Worm (Caenorhabditis elegans) whole organism, L4 larva: ENCODE data around the gene ugt-38.
A peak's percentile ranks its signal among the peaks of the same experiment; 100 is the strongest.

Experiments used
- F10B5.3 ChIP-seq: sonication (generic microtip); optimal IDR thresholded peaks from 2 replicates; lab custom pipeline; 2016; ENCODE audit warnings: mild to moderate bottlenecking, missing genetic modification characterization, missing compliant biosample characterization
- F49E8.2 ChIP-seq: sonication (generic microtip); optimal IDR thresholded peaks from 2 replicates; lab custom pipeline; 2016; ENCODE audit warnings: missing compliant biosample characterization, mild to moderate bottlenecking, missing genetic modification characterization, borderline replicate concordance
- T26A8.4 ChIP-seq: fragments of 200-800 bp; sonication (Bioruptor generic); IDR thresholded peaks from 2 replicates; pipeline ENCODE4 v1.3.6; 2022; ENCODE audit warnings: missing genetic modification characterization, missing compliant biosample characterization
- Y48G9A.11 ChIP-seq: fragments of 200-800 bp; sonication (Bioruptor generic); IDR thresholded peaks from 2 replicates; pipeline ENCODE4 v1.3.6; 2022; ENCODE audit warnings: missing genetic modification reagents, missing genetic modification characterization, missing compliant biosample characterization
- aha-1 ChIP-seq: fragments of 150-350 bp; peaks from one replicate; lab custom pipeline; 2014; ENCODE audit warnings: missing biosample characterization, missing genetic modification characterization
- arid-1 ChIP-seq: fragments of 200-800 bp; sonication (Bioruptor generic); conservative IDR thresholded peaks from 2 replicates; pipeline ENCODE4 v1.3.6; 2022; ENCODE audit warnings: missing genetic modification reagents, missing genetic modification characterization, missing compliant biosample characterization
- ceh-20 ChIP-seq: fragments of 200-800 bp; sonication (Bioruptor generic); IDR thresholded peaks from 2 replicates; pipeline ENCODE4 v1.3.6; 2022; ENCODE audit warnings: missing genetic modification reagents, missing genetic modification characterization, missing compliant biosample characterization
- ceh-28 ChIP-seq: fragments of 150-350 bp; optimal IDR thresholded peaks from 2 replicates; lab custom pipeline; 2014; ENCODE audit warnings: missing biosample characterization, missing genetic modification reagents, missing genetic modification characterization
- ceh-32 ChIP-seq: sonication (generic microtip); optimal IDR thresholded peaks from 2 replicates; lab custom pipeline; 2016; ENCODE audit warnings: mild to moderate bottlenecking, missing genetic modification characterization, missing compliant biosample characterization; ENCODE audit not compliant: poor library complexity
- ceh-62 ChIP-seq: sonication (generic microtip); optimal IDR thresholded peaks from 2 replicates; lab custom pipeline; 2017; ENCODE audit warnings: missing biosample characterization, missing genetic modification characterization
- daf-19 ChIP-seq: fragments of 200-800 bp; sonication (Bioruptor generic); conservative IDR thresholded peaks from 2 replicates; pipeline ENCODE4 v1.3.6; 2022; ENCODE audit warnings: missing genetic modification characterization, missing compliant biosample characterization
- daf-8 ChIP-seq: fragments of 200-800 bp; sonication (Bioruptor generic); IDR thresholded peaks from 2 replicates; pipeline ENCODE4 v1.3.6; 2022; ENCODE audit warnings: missing genetic modification characterization, missing compliant biosample characterization
- dmd-6 ChIP-seq: fragments of 200-800 bp; sonication (Bioruptor generic); IDR thresholded peaks from 2 replicates; pipeline ENCODE4 v1.3.6; 2022; ENCODE audit warnings: missing genetic modification reagents, missing genetic modification characterization, missing compliant biosample characterization
- dpl-1 ChIP-seq: fragments of 150-350 bp; optimal IDR thresholded peaks from 2 replicates; lab custom pipeline; 2014; ENCODE audit warnings: missing biosample characterization, missing genetic modification reagents, missing genetic modification characterization
- egl-43 ChIP-seq: fragments of 200-800 bp; sonication (Bioruptor generic); IDR thresholded peaks from 2 replicates; pipeline ENCODE4 v1.3.6; 2022; ENCODE audit warnings: missing genetic modification reagents, missing genetic modification characterization, missing compliant biosample characterization
- fos-1 ChIP-seq: fragments of 150-350 bp; optimal IDR thresholded peaks from 2 replicates; lab custom pipeline; 2014; ENCODE audit warnings: missing biosample characterization, missing genetic modification characterization
- gei-8 ChIP-seq: fragments of 200-800 bp; sonication (Bioruptor generic); optimal IDR thresholded peaks from 2 replicates; lab custom pipeline; 2018; ENCODE audit warnings: mild to moderate bottlenecking, missing genetic modification characterization, missing compliant biosample characterization
- hif-1 ChIP-seq, 2 experiments: sonication (generic microtip); optimal IDR thresholded peaks; 2 replicates each; lab custom pipeline; 2016 to 2017; ENCODE audit warnings: missing compliant biosample characterization in 2 of 2, missing genetic modification characterization in 2 of 2, missing genetic modification reagents in 2 of 2, missing genotype in 2 of 2, mild to moderate bottlenecking in 1 of 2
- hlh-30 ChIP-seq: sonication (generic microtip); optimal IDR thresholded peaks from 2 replicates; lab custom pipeline; 2017; ENCODE audit warnings: antibody characterized with exemption, mild to moderate bottlenecking, missing genetic modification characterization, missing compliant biosample characterization; ENCODE audit not compliant: insufficient read depth
- jun-1 ChIP-seq: fragments of 150-350 bp; optimal IDR thresholded peaks from 2 replicates; lab custom pipeline; 2014; ENCODE audit warnings: missing biosample characterization, missing genetic modification reagents, missing genetic modification characterization
- lin-38 ChIP-seq: fragments of 200-800 bp; sonication (Bioruptor generic); IDR thresholded peaks from 2 replicates; pipeline ENCODE4 v1.3.6; 2022; ENCODE audit warnings: missing genetic modification reagents, missing genetic modification characterization, missing compliant biosample characterization
- madf-5 ChIP-seq, 2 experiments: fragments of 200-800 bp; sonication (Bioruptor generic); IDR thresholded peaks; 2 replicates each; pipeline ENCODE4 v1.3.6; 2022; ENCODE audit warnings: missing compliant biosample characterization in 2 of 2, missing genetic modification characterization in 2 of 2
- mes-2 ChIP-seq: sonication (generic microtip); optimal IDR thresholded peaks from 2 replicates; lab custom pipeline; 2016; ENCODE audit warnings: missing genotype, mild to moderate bottlenecking, missing genetic modification characterization, missing compliant biosample characterization; ENCODE audit not compliant: poor library complexity, severe bottlenecking
- nhr-10 ChIP-seq: fragments of 150-350 bp; optimal IDR thresholded peaks from 2 replicates; lab custom pipeline; 2014; ENCODE audit warnings: missing biosample characterization, missing genetic modification characterization
- nhr-102 ChIP-seq: sonication (generic microtip); optimal IDR thresholded peaks from 2 replicates; lab custom pipeline; 2016; ENCODE audit warnings: mild to moderate bottlenecking, missing genetic modification characterization, moderate library complexity, missing compliant biosample characterization
- nhr-111 ChIP-seq: fragments of 200-800 bp; sonication (Bioruptor generic); optimal IDR thresholded peaks from 2 replicates; lab custom pipeline; 2018; ENCODE audit warnings: mild to moderate bottlenecking, missing genetic modification characterization, missing compliant biosample characterization
- nhr-25 ChIP-seq: sonication (generic microtip); optimal IDR thresholded peaks from 2 replicates; lab custom pipeline; 2017; ENCODE audit warnings: missing genetic modification characterization, mild to moderate bottlenecking, missing compliant biosample characterization, antibody characterized with exemption, moderate library complexity, borderline replicate concordance; ENCODE audit not compliant: insufficient read depth
- nhr-41 ChIP-seq: fragments of 200-800 bp; sonication (Bioruptor generic); IDR thresholded peaks from 2 replicates; pipeline ENCODE4 v1.3.6; 2022; ENCODE audit warnings: missing genetic modification reagents, missing genetic modification characterization, missing compliant biosample characterization
- nhr-42 ChIP-seq: fragments of 200-800 bp; sonication (Bioruptor generic); IDR thresholded peaks from 2 replicates; pipeline ENCODE4 v1.3.6; 2022; ENCODE audit warnings: missing genetic modification characterization, missing compliant biosample characterization
- nhr-6 ChIP-seq: fragments of 150-350 bp; optimal IDR thresholded peaks from 2 replicates; lab custom pipeline; 2014; ENCODE audit warnings: missing biosample characterization, missing genetic modification characterization
- nhr-76 ChIP-seq: fragments of 150-350 bp; optimal IDR thresholded peaks from 2 replicates; lab custom pipeline; 2014; ENCODE audit warnings: missing biosample characterization, missing genetic modification characterization
- pha-4 ChIP-seq, 2 experiments: fragments of 150-350 bp in 1 of 2; fragments of 200-800 bp in 1 of 2; sonication (Bioruptor generic) in 1 of 2; IDR thresholded peaks in 1 of 2; optimal IDR thresholded peaks in 1 of 2; 2 replicates each; pipeline versions ENCODE4 v1.3.6 to Lab custom; 2014 to 2022; ENCODE audit warnings: missing genetic modification characterization in 2 of 2, missing genetic modification reagents in 2 of 2, missing biosample characterization in 1 of 2, missing compliant biosample characterization in 1 of 2
- sdz-12 ChIP-seq: fragments of 200-800 bp; sonication (Bioruptor generic); optimal IDR thresholded peaks from 2 replicates; lab custom pipeline; 2018; ENCODE audit warnings: mild to moderate bottlenecking, missing genetic modification characterization, missing compliant biosample characterization
- set-16 ChIP-seq: fragments of 200-800 bp; sonication (Bioruptor generic); IDR thresholded peaks from 2 replicates; pipeline ENCODE4 v1.3.6; 2022; ENCODE audit warnings: missing genetic modification reagents, missing genetic modification characterization, missing compliant biosample characterization
- spr-3 ChIP-seq: fragments of 200-800 bp; sonication (Bioruptor generic); optimal IDR thresholded peaks from 2 replicates; lab custom pipeline; 2018; ENCODE audit warnings: mild to moderate bottlenecking, missing genetic modification characterization, missing compliant biosample characterization
- unc-62 ChIP-seq, 3 experiments: fragments of 150-350 bp in 1 of 3; sonication (generic microtip); optimal IDR thresholded peaks in 2 of 3; peaks in 1 of 3; 1 replicate in 1 of 3; 2 replicates in 2 of 3; lab custom pipeline; 2014 to 2017; ENCODE audit warnings: missing biosample characterization in 3 of 3, missing genetic modification characterization in 3 of 3, missing genetic modification reagents in 3 of 3, missing genotype in 1 of 3
- vab-7 ChIP-seq: fragments of 200-800 bp; sonication (Bioruptor generic); IDR thresholded peaks from 2 replicates; pipeline ENCODE4 v1.3.6; 2022; ENCODE audit warnings: missing genetic modification reagents, missing genetic modification characterization, missing compliant biosample characterization
- zfp-2 ChIP-seq: sonication (generic microtip); optimal IDR thresholded peaks from 2 replicates; lab custom pipeline; 2016; ENCODE audit warnings: mild to moderate bottlenecking, missing genetic modification characterization, missing compliant biosample characterization
- zfp-3 ChIP-seq: fragments of 200-800 bp; sonication (Bioruptor generic); conservative IDR thresholded peaks from 2 replicates; pipeline ENCODE4 v1.3.6; 2022; ENCODE audit warnings: missing genetic modification reagents, missing genetic modification characterization, missing compliant biosample characterization

Gene ugt-38

ce11 chrV:7184549-7184948 is 37.3 kb upstream of the ugt-38 start, which contains the start of gene pitr-5:
TSS of gene pitr-5 (plus strand) at chrV:7184849.
- TF ChIP-seq arid-1 (GFP tag; lab: Robert Waterston, UW) (no peak), nhr-41 (GFP tag; lab: Robert Waterston, UW) (no peak), zfp-3 (no peak), madf-5 (GFP tag; IDR thresholded peaks at IDR 0.05; lab: Robert Waterston, UW) (no peak), nhr-111 (GFP tag; lab: Kevin White, UChicago) (no peak), hif-1 (tag; optimal IDR thresholded peaks at IDR 0.05; lab: Kevin White, UChicago) (no peak), mes-2 (tag; lab: Kevin White, UChicago) (no peak), fos-1 (tag; lab: Kevin White, UChicago) (no peak), hlh-30 (tag; lab: Kevin White, UChicago) (no peak), daf-8 (GFP tag; lab: Robert Waterston, UW) (no peak), set-16 (GFP tag; lab: Robert Waterston, UW) (no peak), T26A8.4 (GFP tag; lab: Robert Waterston, UW) (no peak)

DNA sequence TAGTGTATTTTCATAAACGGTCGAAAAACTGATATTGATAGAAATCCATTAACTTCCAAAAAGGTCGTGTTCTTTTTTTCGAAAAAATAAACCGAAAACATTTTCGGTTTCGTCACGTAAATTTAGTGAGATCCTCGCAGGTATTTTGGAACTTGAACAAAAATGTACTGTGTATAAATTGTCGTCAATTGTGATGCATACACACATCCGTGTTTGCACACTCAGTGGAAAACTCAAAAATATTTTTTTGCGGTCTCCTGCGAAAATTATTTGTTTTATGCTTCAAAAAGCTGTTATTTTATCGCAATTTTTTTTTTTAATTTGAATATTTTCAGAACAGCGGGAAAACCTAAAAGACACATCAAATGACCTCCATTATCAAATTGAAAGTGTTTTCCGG is 31.6 kb upstream of the ugt-38 start, which contains the start of gene cpsf-2:
TSS of gene cpsf-2 (plus strand) at position 330 of the 400 bp plus-strand sequence.
- TF ChIP-seq vab-7 (GFP tag; lab: Robert Waterston, UW) (no peak), aha-1 (tag; lab: Kevin White, UChicago) (peak; percentile 72), nhr-10 (tag; lab: Kevin White, UChicago) (no peak), Y48G9A.11 (GFP tag; lab: Robert Waterston, UW) (no peak), jun-1 (tag; lab: Kevin White, UChicago) (no peak), mes-2 (tag; lab: Kevin White, UChicago) (peak; percentile 47), ceh-32 (tag; lab: Kevin White, UChicago) (no peak), nhr-76 (no peak), lin-38 (GFP tag; lab: Robert Waterston, UW) (no peak), nhr-111 (GFP tag; lab: Kevin White, UChicago) (no peak), ceh-20 (GFP tag; lab: Robert Waterston, UW) (no peak), egl-43 (GFP tag; lab: Robert Waterston, UW) (no peak), sdz-12 (GFP tag; lab: Kevin White, UChicago) (no peak), dpl-1 (GFP tag; lab: Kevin White, UChicago) (peak; percentile 1), nhr-102 (no peak), nhr-6 (tag; lab: Kevin White, UChicago) (no peak), spr-3 (GFP tag; lab: Kevin White, UChicago) (no peak), unc-62 (GFP tag; optimal IDR thresholded peaks at IDR 0.05 in 1 of 2; lab: Kevin White, UChicago) (no peak), unc-62 (tag; optimal IDR thresholded peaks at IDR 0.05; lab: Kevin White, UChicago) (no peak), F49E8.2 (tag; lab: Kevin White, UChicago) (no peak)

ce11 chrV:7175201-7175600 is 27.9 kb upstream of the ugt-38 start, which contains the start of gene lgc-39:
TSS of gene lgc-39 (plus strand) at chrV:7175501.
- TF ChIP-seq arid-1 (GFP tag; lab: Robert Waterston, UW) (no peak), F10B5.3 (tag; lab: Kevin White, UChicago) (no peak), pha-4 (GFP tag; IDR thresholded peaks at IDR 0.05; lab: Robert Waterston, UW) (no peak), pha-4 (tag; optimal IDR thresholded peaks at IDR 0.05; lab: Kevin White, UChicago) (no peak), nhr-76 (no peak), ceh-28 (tag; lab: Kevin White, UChicago) (no peak), nhr-25 (tag; lab: Kevin White, UChicago) (no peak), zfp-2 (tag; lab: Kevin White, UChicago) (no peak), nhr-42 (GFP tag; lab: Robert Waterston, UW) (no peak), unc-62 (GFP tag; optimal IDR thresholded peaks at IDR 0.05 in 1 of 2; lab: Kevin White, UChicago) (no peak), unc-62 (tag; optimal IDR thresholded peaks at IDR 0.05; lab: Kevin White, UChicago) (no peak), ceh-62 (tag; lab: Kevin White, UChicago) (no peak), dmd-6 (GFP tag; lab: Robert Waterston, UW) (no peak), gei-8 (no peak), daf-19 (no peak)
